Worm (Caenorhabditis elegans): Measurements from ENCODE around the gene catp-3.

catp-3 gene

DNA sequence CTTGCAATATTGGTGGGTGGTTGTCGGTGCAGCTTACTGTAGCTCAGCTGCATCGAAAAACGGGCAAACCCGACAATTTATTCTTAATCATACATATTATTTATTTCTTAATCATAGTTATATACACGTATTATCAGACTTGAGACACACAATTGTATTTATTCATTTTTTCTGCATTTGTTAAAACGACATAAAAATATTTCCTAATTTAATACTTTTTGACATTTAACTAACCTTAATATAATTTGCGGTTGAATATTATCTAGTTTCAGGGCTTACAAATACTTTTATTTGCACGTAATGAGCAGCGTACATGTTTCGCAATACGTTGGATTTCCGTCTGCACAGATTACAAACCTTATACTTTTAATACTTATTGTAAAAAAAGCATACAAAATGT lies 17.5 kb upstream of the catp-3 start, which contains the start of gene str-138:
Gene str-138 (plus strand): TSS at position 301 of the 400 bp plus-strand sequence.
- TF ChIP-seq drap-1 (GFP tag; optimal IDR thresholded peaks at IDR 0.05) (no peak), pha-4 (tag; optimal IDR thresholded peaks at IDR 0.05) (no peak), flh-1 (GFP tag; optimal IDR thresholded peaks at IDR 0.05) (no peak), elt-3 (tag; optimal IDR thresholded peaks at IDR 0.05) (no peak), nhr-76 (tag; optimal IDR thresholded peaks at IDR 0.05) (no peak), lin-32 (GFP tag; optimal IDR thresholded peaks at IDR 0.05) (no peak), ham-2 (GFP tag; optimal IDR thresholded peaks at IDR 0.05) (no peak), sem-2 (GFP tag; optimal IDR thresholded peaks at IDR 0.05) (no peak), snpc-4 (tag; optimal IDR thresholded peaks at IDR 0.05) (no peak), cnd-1 (tag; optimal IDR thresholded peaks at IDR 0.05) (no peak), nhr-2 (tag; optimal IDR thresholded peaks at IDR 0.05) (no peak), M03D4.4 (tag; optimal IDR thresholded peaks at IDR 0.05) (no peak), mab-5 (tag; optimal IDR thresholded peaks at IDR 0.05) (no peak), zip-8 (tag; optimal IDR thresholded peaks at IDR 0.05) (no peak), nhr-28 (tag; optimal IDR thresholded peaks at IDR 0.05) (no peak)

ce11 chrV:8062074-8062473 lies 13.7 kb upstream of the catp-3 start, which contains the start of gene str-139:
Gene str-139 (minus strand): TSS chrV:8062174.
- no peak for TF ChIP-seq mls-2 (tag; optimal IDR thresholded peaks at IDR 0.05)
- no peak for TF ChIP-seq sptf-1 (tag; optimal IDR thresholded peaks at IDR 0.05)
- TF ChIP-seq ceh-43 (GFP tag; optimal IDR thresholded peaks at IDR 0.05), result no peak
- no peak for TF ChIP-seq nhr-12 (tag; optimal IDR thresholded peaks at IDR 0.05)
- TF ChIP-seq drap-1 (GFP tag; optimal IDR thresholded peaks at IDR 0.05), result no peak
- TF ChIP-seq tbx-8 (GFP tag; optimal IDR thresholded peaks at IDR 0.05), result no peak
- no peak for TF ChIP-seq lin-13 (tag; optimal IDR thresholded peaks at IDR 0.05)
- no peak for TF ChIP-seq unc-39 (tag; optimal IDR thresholded peaks at IDR 0.05)
- no peak for TF ChIP-seq ztf-11 (tag; optimal IDR thresholded peaks at IDR 0.05)
- TF ChIP-seq snpc-4 (tag; optimal IDR thresholded peaks at IDR 0.05), result no peak
- no peak for TF ChIP-seq lsy-2 (tag; optimal IDR thresholded peaks at IDR 0.05)
- no peak for TF ChIP-seq ces-1 (GFP tag; optimal IDR thresholded peaks at IDR 0.05)
- no peak for TF ChIP-seq mep-1 (tag; optimal IDR thresholded peaks at IDR 0.05)
- no peak for TF ChIP-seq elt-1 (tag; optimal IDR thresholded peaks at IDR 0.05; ENCODE audit: borderline replicate concordance, insufficient read depth)

DNA sequence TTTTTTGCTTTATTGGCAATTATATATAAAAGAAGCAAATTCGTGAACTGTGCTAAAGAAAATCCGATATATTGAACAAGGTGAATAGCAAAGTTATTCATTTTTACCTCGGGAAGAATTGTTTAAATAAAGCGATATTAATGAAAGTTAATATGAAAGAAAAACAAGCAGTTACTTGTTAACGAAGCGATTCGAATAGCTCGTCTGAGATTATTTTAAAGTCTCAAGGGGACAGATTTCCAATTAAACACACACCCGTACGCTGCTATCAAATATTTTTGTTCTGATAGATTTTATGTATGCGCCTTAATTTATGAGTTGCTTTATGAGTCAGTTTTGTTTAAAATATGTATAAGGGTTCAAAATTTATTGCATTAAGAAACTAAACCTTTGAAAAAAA lies 8.0 kb upstream of the catp-3 start, which contains the start of gene str-140:
Gene str-140 (minus strand): TSS at position 101 of the 400 bp plus-strand sequence.
- TF ChIP-seq blmp-1 (tag; optimal IDR thresholded peaks at IDR 0.05) (no peak), pha-4 (tag; optimal IDR thresholded peaks at IDR 0.05) (no peak), ceh-39 (tag; optimal IDR thresholded peaks at IDR 0.05) (no peak), mls-2 (tag; optimal IDR thresholded peaks at IDR 0.05) (no peak), bed-3 (GFP tag; optimal IDR thresholded peaks at IDR 0.05) (no peak), lsy-2 (tag; optimal IDR thresholded peaks at IDR 0.05) (no peak), ces-1 (GFP tag; optimal IDR thresholded peaks at IDR 0.05) (no peak), mep-1 (tag; optimal IDR thresholded peaks at IDR 0.05) (no peak), sem-2 (GFP tag; optimal IDR thresholded peaks at IDR 0.05) (no peak), sptf-1 (tag; optimal IDR thresholded peaks at IDR 0.05) (no peak), nhr-76 (tag; optimal IDR thresholded peaks at IDR 0.05) (no peak), mab-5 (tag; optimal IDR thresholded peaks at IDR 0.05) (no peak), ceh-83 (GFP tag; optimal IDR thresholded peaks at IDR 0.05) (no peak), unc-39 (tag; optimal IDR thresholded peaks at IDR 0.05) (no peak), ztf-11 (tag; optimal IDR thresholded peaks at IDR 0.05) (no peak)

ce11 chrV:8069637-8070036 lies 6.2 kb upstream of the catp-3 start, which contains the start of gene str-143:
Gene str-143 (minus strand): TSS chrV:8069737.
- TF ChIP-seq lin-13 (tag; optimal IDR thresholded peaks at IDR 0.05) (no peak), pha-4 (tag; optimal IDR thresholded peaks at IDR 0.05) (no peak), snpc-4 (tag; optimal IDR thresholded peaks at IDR 0.05) (no peak), ham-2 (GFP tag; optimal IDR thresholded peaks at IDR 0.05) (no peak), hlh-1 (tag; optimal IDR thresholded peaks at IDR 0.05) (no peak), bed-3 (GFP tag; optimal IDR thresholded peaks at IDR 0.05) (no peak), lsy-2 (tag; optimal IDR thresholded peaks at IDR 0.05) (no peak), ceh-43 (GFP tag; optimal IDR thresholded peaks at IDR 0.05) (no peak), mls-2 (tag; optimal IDR thresholded peaks at IDR 0.05) (no peak), nhr-12 (tag; optimal IDR thresholded peaks at IDR 0.05) (no peak), nhr-76 (tag; optimal IDR thresholded peaks at IDR 0.05) (no peak), tbx-8 (GFP tag; optimal IDR thresholded peaks at IDR 0.05) (no peak), unc-62 (GFP tag; optimal IDR thresholded peaks at IDR 0.05) (no peak), nhr-28 (tag; optimal IDR thresholded peaks at IDR 0.05) (no peak), ces-1 (GFP tag; optimal IDR thresholded peaks at IDR 0.05) (no peak), unc-120 (tag; optimal IDR thresholded peaks at IDR 0.05; ENCODE audit: poor library complexity, severe bottlenecking) (no peak), flh-1 (GFP tag; optimal IDR thresholded peaks at IDR 0.05) (no peak)

Measured in whole organism, mixed stage, embryonic.